Worm (Caenorhabditis elegans) whole organism, L1 larva: ENCODE measurements around the gene Y59H11AR.4.

Source experiments
- ces-1 ChIP-seq: fragments of 150-350 bp; optimal IDR thresholded peaks from 2 replicates; lab custom pipeline; 2014; ENCODE audit warnings: missing biosample characterization, missing genetic modification reagents, missing genetic modification characterization
- dpl-1 ChIP-seq, 3 experiments: fragments of 150-350 bp in 2 of 3; sonication (generic microtip) in 1 of 3; optimal IDR thresholded peaks; 2 replicates each; lab custom pipeline; 2014 to 2017; ENCODE audit warnings: missing biosample characterization in 3 of 3, missing genetic modification characterization in 3 of 3, missing genetic modification reagents in 3 of 3
- mab-9 ChIP-seq: fragments of 200-800 bp; sonication (Bioruptor generic); IDR thresholded peaks from 2 replicates; pipeline ENCODE4 v1.3.6; 2022; ENCODE audit warnings: missing genetic modification reagents, missing genetic modification characterization, missing compliant biosample characterization
- nhr-90 ChIP-seq: sonication (generic microtip); optimal IDR thresholded peaks from 2 replicates; lab custom pipeline; 2016; ENCODE audit warnings: mild to moderate bottlenecking, missing genetic modification characterization, missing compliant biosample characterization; ENCODE audit not compliant: poor library complexity
- pqm-1 ChIP-seq: sonication (generic microtip); optimal IDR thresholded peaks from 3 replicates; lab custom pipeline; 2017; ENCODE audit warnings: missing biosample characterization, missing genetic modification characterization
- skn-1 ChIP-seq: fragments of 150-350 bp; optimal IDR thresholded peaks from 2 replicates; lab custom pipeline; 2014; ENCODE audit warnings: missing biosample characterization, missing genetic modification characterization
- snpc-4 ChIP-seq: fragments of 150-350 bp; optimal IDR thresholded peaks from 2 replicates; lab custom pipeline; 2014; ENCODE audit warnings: missing biosample characterization, missing genetic modification characterization
- sup-37 ChIP-seq: fragments of 200-800 bp; sonication (Bioruptor generic); optimal IDR thresholded peaks from 2 replicates; lab custom pipeline; 2018; ENCODE audit warnings: mild to moderate bottlenecking, missing genetic modification characterization, missing compliant biosample characterization
- unc-62 ChIP-seq: fragments of 150-350 bp; optimal IDR thresholded peaks from 2 replicates; lab custom pipeline; 2014; ENCODE audit warnings: missing biosample characterization, missing genetic modification reagents, missing genetic modification characterization
- ztf-4 ChIP-seq: fragments of 150-350 bp; optimal IDR thresholded peaks from 2 replicates; lab custom pipeline; 2014; ENCODE audit warnings: missing biosample characterization, missing genetic modification characterization

- TF ChIP-seq dpl-1 (GFP tag; optimal IDR thresholded peaks at IDR 0.05; lab: Kevin White, UChicago) = peak in 1 of 3 experiments; percentile 4
- TF ChIP-seq pqm-1 = no peak
- peak; percentile 15 for TF ChIP-seq snpc-4 (tag; lab: Kevin White, UChicago)
- TF ChIP-seq sup-37 (GFP tag; lab: Kevin White, UChicago) = no peak
- no peak for TF ChIP-seq nhr-90 (tag; lab: Kevin White, UChicago)
- no peak for TF ChIP-seq ztf-4 (tag; lab: Kevin White, UChicago)
- TF ChIP-seq ces-1 (GFP tag; lab: Kevin White, UChicago) = no peak
- TF ChIP-seq mab-9 (GFP tag; lab: Robert Waterston, UW) = no peak
- no peak for TF ChIP-seq skn-1 (tag; lab: Kevin White, UChicago)
- TF ChIP-seq unc-62 = no peak
Observed at ce11 chrIV:8629609-8630052, 29.1 kb upstream of the Y59H11AR.4 start.
